Worm (Caenorhabditis elegans) whole organism, young adult: ENCODE data around the gene nhr-104.
A peak's percentile ranks its signal among the peaks of the same experiment; 100 is the strongest.

ENCODE experiments used
- B0035.1 ChIP-seq: sonication (generic microtip); optimal IDR thresholded peaks from 2 replicates; lab custom pipeline; 2016; ENCODE audit warnings: missing genetic modification characterization, mild to moderate bottlenecking, missing compliant biosample characterization, missing genotype, missing genetic modification reagents
- B0261.1 ChIP-seq: sonication (generic microtip); optimal IDR thresholded peaks from 2 replicates; lab custom pipeline; 2016; ENCODE audit warnings: mild to moderate bottlenecking, missing genetic modification characterization, moderate library complexity, missing compliant biosample characterization
- C06A6.2 ChIP-seq: fragments of 200-800 bp; sonication (Bioruptor generic); conservative IDR thresholded peaks from 2 replicates; pipeline ENCODE4 v1.3.6; 2022; ENCODE audit warnings: missing genetic modification characterization, missing compliant biosample characterization
- F37B4.10 ChIP-seq: fragments of 200-800 bp; sonication (Bioruptor generic); IDR thresholded peaks from 2 replicates; pipeline ENCODE4 v1.3.6; 2022; ENCODE audit warnings: missing genetic modification characterization, missing compliant biosample characterization
- F49E8.2 ChIP-seq: sonication (generic microtip); optimal IDR thresholded peaks from 3 replicates; lab custom pipeline; 2017; ENCODE audit warnings: missing genetic modification characterization, mild to moderate bottlenecking, missing compliant biosample characterization, antibody characterized with exemption, moderate library complexity; ENCODE audit not compliant: insufficient read depth
- F57C9.4 ChIP-seq: sonication (generic microtip); optimal IDR thresholded peaks from 2 replicates; lab custom pipeline; 2017; ENCODE audit warnings: mild to moderate bottlenecking, missing genetic modification characterization, missing compliant biosample characterization
- Y53G8AR.9 ChIP-seq: fragments of 200-800 bp; sonication (Bioruptor generic); conservative IDR thresholded peaks from 2 replicates; pipeline ENCODE4 v1.3.6; 2022; ENCODE audit warnings: missing genetic modification reagents, missing genetic modification characterization, missing compliant biosample characterization
- ZK185.1 ChIP-seq: sonication (generic microtip); optimal IDR thresholded peaks from 2 replicates; lab custom pipeline; 2016; ENCODE audit warnings: mild to moderate bottlenecking, missing genetic modification characterization, missing compliant biosample characterization; ENCODE audit not compliant: poor library complexity, severe bottlenecking
- aptf-2 ChIP-seq: fragments of 200-800 bp; sonication (Bioruptor generic); conservative IDR thresholded peaks from 2 replicates; pipeline ENCODE4 v1.3.6; 2022; ENCODE audit warnings: missing genetic modification reagents, missing genetic modification characterization, missing compliant biosample characterization
- athp-1 ChIP-seq: sonication (generic microtip); optimal IDR thresholded peaks from 2 replicates; lab custom pipeline; 2017; ENCODE audit warnings: mild to moderate bottlenecking, missing genetic modification characterization, missing compliant biosample characterization
- attf-5 ChIP-seq: fragments of 200-800 bp; sonication (Bioruptor generic); optimal IDR thresholded peaks from 2 replicates; lab custom pipeline; 2018; ENCODE audit warnings: mild to moderate bottlenecking, missing genetic modification characterization, missing compliant biosample characterization
- attf-6 ChIP-seq: fragments of 200-800 bp; sonication (Bioruptor generic); IDR thresholded peaks from 2 replicates; pipeline ENCODE4 v1.3.6; 2022; ENCODE audit warnings: missing genetic modification reagents, missing genetic modification characterization, missing compliant biosample characterization
- bed-1 ChIP-seq: fragments of 200-800 bp; sonication (Bioruptor generic); IDR thresholded peaks from 2 replicates; pipeline ENCODE4 v1.3.6; 2022; ENCODE audit warnings: missing genetic modification reagents, missing genetic modification characterization, missing compliant biosample characterization
- ccch-3 ChIP-seq: fragments of 200-800 bp; sonication (Bioruptor generic); optimal IDR thresholded peaks from 2 replicates; lab custom pipeline; 2018; ENCODE audit warnings: mild to moderate bottlenecking, missing genetic modification characterization, missing compliant biosample characterization
- cebp-2 ChIP-seq: fragments of 200-800 bp; sonication (Bioruptor generic); IDR thresholded peaks from 2 replicates; pipeline ENCODE4 v1.3.6; 2022; ENCODE audit warnings: missing genetic modification characterization, missing compliant biosample characterization
- ceh-100 ChIP-seq: fragments of 200-800 bp; sonication (Bioruptor generic); IDR thresholded peaks from 2 replicates; pipeline ENCODE4 v1.3.6; 2022; ENCODE audit warnings: missing genetic modification reagents, missing genetic modification characterization, missing compliant biosample characterization
- ceh-40 ChIP-seq: fragments of 200-800 bp; sonication (Bioruptor generic); IDR thresholded peaks from 2 replicates; pipeline ENCODE4 v1.3.6; 2022; ENCODE audit warnings: missing genetic modification characterization, missing compliant biosample characterization
- dox-1 ChIP-seq: fragments of 200-800 bp; sonication (Bioruptor generic); IDR thresholded peaks from 2 replicates; pipeline ENCODE4 v1.3.6; 2022; ENCODE audit warnings: missing genetic modification reagents, missing genetic modification characterization, missing compliant biosample characterization
- dpff-1 ChIP-seq: sonication (generic microtip); optimal IDR thresholded peaks from 2 replicates; lab custom pipeline; 2017; ENCODE audit warnings: mild to moderate bottlenecking, missing genetic modification characterization, missing compliant biosample characterization
- ets-4 ChIP-seq: fragments of 200-800 bp; sonication (Bioruptor generic); optimal IDR thresholded peaks from 2 replicates; lab custom pipeline; 2018; ENCODE audit warnings: mild to moderate bottlenecking, missing genetic modification characterization, missing compliant biosample characterization
- gei-17 ChIP-seq: fragments of 200-800 bp; sonication (Bioruptor generic); optimal IDR thresholded peaks from 2 replicates; lab custom pipeline; 2018; ENCODE audit warnings: mild to moderate bottlenecking, missing genetic modification characterization, missing compliant biosample characterization
- him-1 ChIP-seq: sonication (generic microtip); optimal IDR thresholded peaks from 2 replicates; lab custom pipeline; 2016; ENCODE audit warnings: missing genotype, missing genetic modification reagents, missing genetic modification characterization, missing compliant biosample characterization
- hlh-12 ChIP-seq: sonication (generic microtip); optimal IDR thresholded peaks from 2 replicates; lab custom pipeline; 2016; ENCODE audit warnings: missing genetic modification characterization, missing compliant biosample characterization
- hsf-1 ChIP-seq: fragments of 200-800 bp; sonication (Bioruptor generic); IDR thresholded peaks from 2 replicates; pipeline ENCODE4 v1.3.6; 2022; ENCODE audit warnings: missing genetic modification reagents, missing genetic modification characterization, missing compliant biosample characterization
- lin-26 ChIP-seq: fragments of 200-800 bp; sonication (Bioruptor generic); IDR thresholded peaks from 2 replicates; pipeline ENCODE4 v1.3.6; 2022; ENCODE audit warnings: missing genetic modification reagents, missing genetic modification characterization, missing compliant biosample characterization
- lsl-1 ChIP-seq: fragments of 200-800 bp; sonication (Bioruptor generic); optimal IDR thresholded peaks from 2 replicates; lab custom pipeline; 2018; ENCODE audit warnings: mild to moderate bottlenecking, missing genetic modification characterization, moderate library complexity, missing compliant biosample characterization
- madf-6 ChIP-seq: fragments of 200-800 bp; sonication (Bioruptor generic); IDR thresholded peaks from 2 replicates; pipeline ENCODE4 v1.3.6; 2022; ENCODE audit warnings: missing genetic modification reagents, missing genetic modification characterization, missing compliant biosample characterization
- madf-8 ChIP-seq: fragments of 200-800 bp; sonication (Bioruptor generic); conservative IDR thresholded peaks from 2 replicates; pipeline ENCODE4 v1.3.6; 2022; ENCODE audit warnings: missing genetic modification reagents, missing genetic modification characterization, missing compliant biosample characterization
- mel-28 ChIP-seq: sonication (generic microtip); optimal IDR thresholded peaks from 2 replicates; lab custom pipeline; 2016; ENCODE audit warnings: borderline replicate concordance, mild to moderate bottlenecking, missing genetic modification characterization, missing compliant biosample characterization
- nfya-2 ChIP-seq: fragments of 200-800 bp; sonication (Bioruptor generic); IDR thresholded peaks from 2 replicates; pipeline ENCODE4 v1.3.6; 2022; ENCODE audit warnings: missing genetic modification reagents, missing genetic modification characterization, missing compliant biosample characterization
- nfyb-1 ChIP-seq: fragments of 200-800 bp; sonication (Bioruptor generic); IDR thresholded peaks from 2 replicates; pipeline ENCODE4 v1.3.6; 2022; ENCODE audit warnings: missing genetic modification reagents, missing genetic modification characterization, missing compliant biosample characterization
- nhr-120 ChIP-seq: fragments of 200-800 bp; sonication (Bioruptor generic); IDR thresholded peaks from 2 replicates; pipeline ENCODE4 v1.3.6; 2022; ENCODE audit warnings: missing genetic modification characterization, missing compliant biosample characterization
- nhr-179 ChIP-seq: sonication (generic microtip); optimal IDR thresholded peaks from 2 replicates; lab custom pipeline; 2016; ENCODE audit warnings: mild to moderate bottlenecking, missing genetic modification characterization, missing compliant biosample characterization
- nhr-80 ChIP-seq: sonication (generic microtip); optimal IDR thresholded peaks from 2 replicates; lab custom pipeline; 2016; ENCODE audit warnings: missing genetic modification characterization, missing compliant biosample characterization
- pbrm-1 ChIP-seq: fragments of 200-800 bp; sonication (Bioruptor generic); IDR thresholded peaks from 2 replicates; pipeline ENCODE4 v1.3.6; 2022; ENCODE audit warnings: missing genetic modification reagents, missing genetic modification characterization, missing compliant biosample characterization
- rcor-1 ChIP-seq: fragments of 200-800 bp; sonication (Bioruptor generic); IDR thresholded peaks from 2 replicates; pipeline ENCODE4 v1.3.6; 2022; ENCODE audit warnings: missing genetic modification reagents, missing genetic modification characterization, missing compliant biosample characterization
- repo-1 ChIP-seq: sonication (generic microtip); optimal IDR thresholded peaks from 2 replicates; lab custom pipeline; 2017; ENCODE audit warnings: mild to moderate bottlenecking, missing genetic modification characterization, missing compliant biosample characterization
- sdz-38 ChIP-seq: sonication (generic microtip); optimal IDR thresholded peaks from 2 replicates; lab custom pipeline; 2016; ENCODE audit warnings: missing genotype, missing genetic modification characterization, missing compliant biosample characterization
- snpc-1.1 ChIP-seq: sonication (generic microtip); optimal IDR thresholded peaks from 2 replicates; lab custom pipeline; 2017; ENCODE audit warnings: missing genetic modification characterization, mild to moderate bottlenecking, missing compliant biosample characterization, antibody characterized with exemption, moderate library complexity, missing genotype, missing genetic modification reagents; ENCODE audit not compliant: insufficient read depth
- snpc-3.4 ChIP-seq: sonication (generic microtip); optimal IDR thresholded peaks from 2 replicates; lab custom pipeline; 2017; ENCODE audit warnings: missing genetic modification characterization, mild to moderate bottlenecking, missing compliant biosample characterization, antibody characterized with exemption, moderate library complexity, missing genotype, missing genetic modification reagents
- snpc-4 ChIP-seq, 5 experiments: fragments of 150-350 bp in 1 of 5; sonication (generic microtip) in 4 of 5; optimal IDR thresholded peaks; 2 replicates each; lab custom pipeline; 2014 to 2018; ENCODE audit warnings: missing genetic modification characterization in 5 of 5, missing biosample characterization in 3 of 5, antibody characterized with exemption in 2 of 5, mild to moderate bottlenecking in 2 of 5, missing compliant biosample characterization in 2 of 5, missing genotype in 2 of 5, moderate library complexity in 2 of 5, missing genetic modification reagents in 1 of 5
- tbp1 ChIP-seq: fragments of 200-800 bp; sonication (Bioruptor generic); optimal IDR thresholded peaks from 2 replicates; lab custom pipeline; 2018; ENCODE audit warnings: mild to moderate bottlenecking, missing genetic modification characterization, missing compliant biosample characterization
- tlf-1 ChIP-seq: fragments of 200-800 bp; sonication (Bioruptor generic); optimal IDR thresholded peaks from 2 replicates; lab custom pipeline; 2018; ENCODE audit warnings: mild to moderate bottlenecking, missing genetic modification characterization, missing compliant biosample characterization
- unc-130 ChIP-seq: sonication (generic microtip); optimal IDR thresholded peaks from 2 replicates; lab custom pipeline; 2016; ENCODE audit warnings: missing genetic modification reagents, missing genetic modification characterization, missing compliant biosample characterization
- zfh-2 ChIP-seq: fragments of 200-800 bp; sonication (Bioruptor generic); conservative IDR thresholded peaks from 2 replicates; pipeline ENCODE4 v1.3.6; 2022; ENCODE audit warnings: missing genetic modification reagents, missing genetic modification characterization, missing compliant biosample characterization
- ztf-18 ChIP-seq: sonication (generic microtip); optimal IDR thresholded peaks from 2 replicates; lab custom pipeline; 2016; ENCODE audit warnings: missing genotype, mild to moderate bottlenecking, missing genetic modification characterization, missing compliant biosample characterization

Gene nhr-104

ce11 chrIV:4745422-4745821, 43.1 kb downstream of the nhr-104 start, which contains the start of gene timm-17B.1 (continued):
- TF ChIP-seq ztf-18 (tag; lab: Kevin White, UChicago) (peak; percentile 97), nhr-80 (peak; percentile 8), nfya-2 (GFP tag; lab: Robert Waterston, UW) (no peak), madf-8 (GFP tag; lab: Robert Waterston, UW) (peak; percentile 10; the same call in 1 of the 2 replicates), ceh-40 (GFP tag; lab: Robert Waterston, UW) (no peak), B0035.1 (tag; lab: Kevin White, UChicago) (no peak), rcor-1 (GFP tag; lab: Robert Waterston, UW) (peak; percentile 63; the same call in 1 of the 2 replicates), him-1 (tag; lab: Kevin White, UChicago) (peak; percentile 51), snpc-1.1 (tag; lab: Kevin White, UChicago) (peak; percentile 58), pbrm-1 (GFP tag; lab: Robert Waterston, UW) (peak; percentile 58; the same call in 1 of the 2 replicates), lsl-1 (peak; percentile 54), bed-1 (GFP tag; lab: Robert Waterston, UW) (no peak), mel-28 (no peak), B0261.1 (tag; lab: Kevin White, UChicago) (no peak), snpc-4 (GFP tag; optimal IDR thresholded peaks at IDR 0.05; lab: Kevin White, UChicago) (peak; percentile 12), snpc-4 (tag; optimal IDR thresholded peaks at IDR 0.05; lab: Kevin White, UChicago) (peak; percentile 34 to 64 (median 54)), nfyb-1 (GFP tag; lab: Robert Waterston, UW) (0 out of 2 replicates have a peak, but pooled peaks have one; percentile 68), gei-17 (no peak), attf-5 (GFP tag; lab: Kevin White, UChicago) (peak; percentile 17), Y53G8AR.9 (0 out of 2 replicates have a peak, but pooled peaks have one; percentile 62), ccch-3 (GFP tag; lab: Kevin White, UChicago) (no peak), C06A6.2 (GFP tag; lab: Robert Waterston, UW) (no peak), aptf-2 (GFP tag; lab: Robert Waterston, UW) (no peak), repo-1 (tag; lab: Kevin White, UChicago) (no peak), athp-1 (tag; lab: Kevin White, UChicago) (no peak), sdz-38 (tag; lab: Kevin White, UChicago) (no peak), madf-6 (GFP tag; lab: Robert Waterston, UW) (peak; percentile 30; the same call in 1 of the 2 replicates), tlf-1 (no peak), tbp1 (GFP tag; lab: Kevin White, UChicago) (peak; percentile 9), ZK185.1 (tag; lab: Kevin White, UChicago) (peak; percentile 49), zfh-2 (GFP tag; lab: Robert Waterston, UW) (no peak), hlh-12 (no peak), F37B4.10 (GFP tag; lab: Robert Waterston, UW) (no peak), dpff-1 (tag; lab: Kevin White, UChicago) (no peak)
- TF ChIP-seq, all 124 proteins: peak for 31

- no peak for TF ChIP-seq lsl-1
- TF ChIP-seq madf-6 (GFP tag; lab: Robert Waterston, UW) = 0 out of 2 replicates have a peak, but pooled peaks have one; percentile 10
- no peak for TF ChIP-seq snpc-4 (GFP tag; optimal IDR thresholded peaks at IDR 0.05; lab: Kevin White, UChicago)
- peak in 1 of 4 experiments; percentile 42 for TF ChIP-seq snpc-4 (tag; optimal IDR thresholded peaks at IDR 0.05; lab: Kevin White, UChicago)
- no peak for TF ChIP-seq nhr-179 (tag; lab: Kevin White, UChicago)
- TF ChIP-seq snpc-3.4 (tag; lab: Kevin White, UChicago) = peak; percentile 50
- TF ChIP-seq F49E8.2 (tag; lab: Kevin White, UChicago) = peak; percentile 26
- 0 out of 2 replicates have a peak, but pooled peaks have one; percentile 64 for TF ChIP-seq Y53G8AR.9
- 0 out of 2 replicates have a peak, but pooled peaks have one; percentile 32 for TF ChIP-seq ceh-100 (GFP tag; lab: Robert Waterston, UW)
- TF ChIP-seq lin-26 = 0 out of 2 replicates have a peak, but pooled peaks have one; percentile 48
- no peak for TF ChIP-seq cebp-2
- TF ChIP-seq attf-6 (GFP tag; lab: Robert Waterston, UW) = peak; percentile 8; the same call in 1 of the 2 replicates
- no peak for TF ChIP-seq tbp1 (GFP tag; lab: Kevin White, UChicago)
- TF ChIP-seq unc-130 (GFP tag; lab: Kevin White, UChicago) = no peak
- no peak for TF ChIP-seq nhr-120 (GFP tag; lab: Robert Waterston, UW)
- no peak for TF ChIP-seq dox-1 (GFP tag; lab: Robert Waterston, UW)
- TF ChIP-seq ets-4 (GFP tag; lab: Kevin White, UChicago) = no peak
- 0 out of 2 replicates have a peak, but pooled peaks have one; percentile 34 for TF ChIP-seq hsf-1 (GFP tag; lab: Robert Waterston, UW)
- peak; percentile 70 for TF ChIP-seq ztf-18 (tag; lab: Kevin White, UChicago)
- no peak for TF ChIP-seq F57C9.4 (tag; lab: Kevin White, UChicago)
Measured at ce11 chrIV:4744167-4744566, 44.3 kb downstream of the nhr-104 start, which contains the start of gene hoe-1. Gene hoe-1, minus strand, starts transcription at chrIV:4744267.
